Fruit fly (Drosophila melanogaster): Measurements from ENCODE around the gene cad.

The cad gene

dm6 chr2L:20811039-20811652 lies 40.6 kb downstream of the cad start (continued):
- TF ChIP-seq CG7987 (GFP tag; optimal IDR thresholded peaks at IDR 0.05) (no peak), insv (GFP tag; optimal IDR thresholded peaks at IDR 0.05) (no peak), ato (GFP tag; IDR thresholded peaks at IDR 0.05; ENCODE audit: partially characterized antibody) (no peak), CG2129 (GFP tag; IDR thresholded peaks at IDR 0.05; ENCODE audit: partially characterized antibody) (no peak), dimm (GFP tag; IDR thresholded peaks at IDR 0.05) (peak; percentile 31; the same call in 1 of the 2 replicates), Bdp1 (GFP tag; optimal IDR thresholded peaks at IDR 0.05) (no peak), tin (GFP tag; optimal IDR thresholded peaks at IDR 0.05) (peak; percentile 16), gsb-n (tag; optimal IDR thresholded peaks at IDR 0.05) (peak; percentile 34), HmgZ (tag; optimal IDR thresholded peaks at IDR 0.05) (no peak), CG11398 (GFP tag; optimal IDR thresholded peaks at IDR 0.05) (no peak), Hmx (GFP tag; optimal IDR thresholded peaks at IDR 0.05) (no peak), Mrtf (GFP tag; IDR thresholded peaks at IDR 0.05) (no peak), dpn (GFP tag; optimal IDR thresholded peaks at IDR 0.05) (peak in 1 of 2 experiments; percentile 18), trh (GFP tag; optimal IDR thresholded peaks at IDR 0.05) (no peak), p53 (GFP tag; optimal IDR thresholded peaks at IDR 0.05) (no peak), CG17802 (tag; optimal IDR thresholded peaks at IDR 0.05) (no peak), NC2α (GFP tag; optimal IDR thresholded peaks at IDR 0.05) (no peak), nerfin-2 (GFP tag; IDR thresholded peaks at IDR 0.05; ENCODE audit: partially characterized antibody) (no peak), CG30403 (GFP tag; optimal IDR thresholded peaks at IDR 0.05) (peak; percentile 57), Optix (GFP tag; IDR thresholded peaks at IDR 0.05) (no peak; the same call in 2 of the 3 replicates), jigr1 (GFP tag; IDR thresholded peaks at IDR 0.05) (no peak), CG30020 (tag; optimal IDR thresholded peaks at IDR 0.05) (no peak), Max (GFP tag; optimal IDR thresholded peaks at IDR 0.05) (no peak), zen (tag; optimal IDR thresholded peaks at IDR 0.05) (no peak), bcd (GFP tag; optimal IDR thresholded peaks at IDR 0.05) (peak; percentile 9), pb (GFP tag; optimal IDR thresholded peaks at IDR 0.05) (no peak), H15 (GFP tag; IDR thresholded peaks at IDR 0.05) (peak; percentile 60; the same call in 2 of the 3 replicates), NFAT (GFP tag; IDR thresholded peaks at IDR 0.05) (no peak), Med (GFP tag) (peak; percentile 78), CG13894 (tag; optimal IDR thresholded peaks at IDR 0.05) (no peak), Ptx1 (GFP tag; IDR thresholded peaks at IDR 0.05) (peak; percentile 72), Neu2 (GFP tag; optimal IDR thresholded peaks at IDR 0.05; ENCODE audit: borderline replicate concordance) (no peak), CrebB (tag; optimal IDR thresholded peaks at IDR 0.05) (no peak), CG1832 (GFP tag; optimal IDR thresholded peaks at IDR 0.05) (no peak), usp (GFP tag; optimal IDR thresholded peaks at IDR 0.05) (no peak), wor (GFP tag; IDR thresholded peaks at IDR 0.05) (0 out of 2 replicates have a peak, but pooled peaks have one; percentile 16), dan (GFP tag; IDR thresholded peaks at IDR 0.05) (no peak), BtbVII (GFP tag; optimal IDR thresholded peaks at IDR 0.05) (peak; percentile 46), MBD-R2 (GFP tag; IDR thresholded peaks at IDR 0.05) (no peak), CG11723 (GFP tag; optimal IDR thresholded peaks at IDR 0.05) (no peak), bigmax (GFP tag; optimal IDR thresholded peaks at IDR 0.05) (no peak), CG9215 (GFP tag; IDR thresholded peaks at IDR 0.05) (0 out of 2 replicates have a peak, but pooled peaks have one; percentile 16), fru (optimal IDR thresholded peaks at IDR 0.05) (no peak), HLHmδ (GFP tag; optimal IDR thresholded peaks at IDR 0.05) (no peak), CG6689 (GFP tag; IDR thresholded peaks at IDR 0.05) (peak; percentile 59), CG2199 (GFP tag; IDR thresholded peaks at IDR 0.05) (no peak), ATbp (GFP tag; optimal IDR thresholded peaks at IDR 0.05) (peak; percentile 55), zfh1 (GFP tag; IDR thresholded peaks at IDR 0.05) (no peak), ara (GFP tag; IDR thresholded peaks at IDR 0.05) (no peak; the same call in 1 of the 2 replicates), CG3163 (GFP tag; optimal IDR thresholded peaks at IDR 0.05) (no peak), lab (GFP tag; optimal IDR thresholded peaks at IDR 0.05) (peak; percentile 54)

All from whole organism, embryonic.